Fruit fly (Drosophila melanogaster): Measurements from ENCODE around the gene nol.

dm6 chr3L:11084557-11085231 is 45.9 kb upstream of the nol start:
- TF ChIP-seq h (optimal IDR thresholded peaks at IDR 0.05) (no peak), insv (optimal IDR thresholded peaks at IDR 0.05) (no peak), Sin3A (optimal IDR thresholded peaks at IDR 0.05) (no peak), psq (optimal IDR thresholded peaks at IDR 0.05) (no peak), Myc (optimal IDR thresholded peaks at IDR 0.05) (no peak)

Data from Kc167 (cell line).